Fruit fly (Drosophila melanogaster) whole organism, embryonic: Measurements from ENCODE around the gene CG43248.

Experiments used
- Ada2b ChIP-seq: fragments of 200-800 bp; sonication (Bioruptor generic); IDR thresholded peaks from 2 replicates; pipeline ENCODE4 v1.3.6; 2022; ENCODE audit warnings: missing biosample characterization, missing genetic modification characterization
- Bteb2 ChIP-seq: fragments of 200-800 bp; sonication (Bioruptor generic); optimal IDR thresholded peaks from 2 replicates; lab custom pipeline; 2016; ENCODE audit warnings: missing biosample characterization, missing genetic modification characterization
- CG10147 ChIP-seq: fragments of 200-800 bp; sonication (Bioruptor generic); optimal IDR thresholded peaks from 2 replicates; lab custom pipeline; 2019; ENCODE audit warnings: missing biosample characterization, mild to moderate bottlenecking, missing genetic modification characterization, moderate library complexity
- CG10274 ChIP-seq: fragments of 200-800 bp; sonication (Bioruptor generic); optimal IDR thresholded peaks from 3 replicates; lab custom pipeline; 2017; ENCODE audit warnings: missing biosample characterization, mild to moderate bottlenecking, missing genetic modification characterization
- CG10366 ChIP-seq: fragments of 200-800 bp; sonication (Bioruptor generic); IDR thresholded peaks from 2 replicates; pipeline ENCODE4 v1.3.6; 2022; ENCODE audit warnings: missing biosample characterization, missing genetic modification characterization
- CG12071 ChIP-seq: fragments of 200-800 bp; sonication (Bioruptor generic); optimal IDR thresholded peaks from 3 replicates; lab custom pipeline; 2018; ENCODE audit warnings: missing biosample characterization, mild to moderate bottlenecking, missing genetic modification characterization
- CG12155 ChIP-seq: fragments of 200-800 bp; sonication (Bioruptor generic); optimal IDR thresholded peaks from 3 replicates; lab custom pipeline; 2016; ENCODE audit warnings: missing biosample characterization, missing genetic modification characterization
- CG12391 ChIP-seq: fragments of 200-800 bp; sonication (Bioruptor generic); optimal IDR thresholded peaks from 3 replicates; lab custom pipeline; 2018; ENCODE audit warnings: missing biosample characterization, mild to moderate bottlenecking, missing genetic modification characterization, moderate library complexity
- CG13424 ChIP-seq: fragments of 200-800 bp; sonication (Bioruptor generic); optimal IDR thresholded peaks from 2 replicates; lab custom pipeline; 2019; ENCODE audit warnings: missing biosample characterization, mild to moderate bottlenecking, missing genetic modification characterization, moderate library complexity
- CG13775 ChIP-seq: fragments of 200-800 bp; sonication (Bioruptor generic); optimal IDR thresholded peaks from 3 replicates; lab custom pipeline; 2017; ENCODE audit warnings: missing biosample characterization, mild to moderate bottlenecking, missing genetic modification characterization
- CG14441 ChIP-seq: fragments of 200-800 bp; sonication (Bioruptor generic); IDR thresholded peaks from 2 replicates; pipeline ENCODE4 v1.3.6; 2022; ENCODE audit warnings: missing biosample characterization, missing genetic modification characterization
- CG1602 ChIP-seq: fragments of 200-800 bp; sonication (Bioruptor generic); optimal IDR thresholded peaks from 3 replicates; lab custom pipeline; 2016; ENCODE audit warnings: missing biosample characterization, missing genetic modification characterization
- CG17568 ChIP-seq: fragments of 200-800 bp; sonication (Bioruptor generic); optimal IDR thresholded peaks from 2 replicates; lab custom pipeline; 2018; ENCODE audit warnings: missing biosample characterization, mild to moderate bottlenecking, missing genetic modification characterization, moderate library complexity
- CG2712 ChIP-seq: fragments of 200-800 bp; optimal IDR thresholded peaks from 3 replicates; lab custom pipeline; 2019; ENCODE audit warnings: missing biosample characterization, mild to moderate bottlenecking, missing genetic modification characterization, moderate library complexity
- CG32767 ChIP-seq: fragments of 200-800 bp; sonication (Bioruptor generic); IDR thresholded peaks from 2 replicates; pipeline ENCODE4 v1.3.6; 2022; ENCODE audit warnings: missing biosample characterization, missing genetic modification characterization
- CG3281 ChIP-seq: fragments of 200-800 bp; sonication (Bioruptor generic); optimal IDR thresholded peaks from 3 replicates; lab custom pipeline; 2017; ENCODE audit warnings: missing biosample characterization, mild to moderate bottlenecking, missing genetic modification characterization
- CG33213 ChIP-seq: fragments of 200-800 bp; sonication (Bioruptor generic); optimal IDR thresholded peaks from 3 replicates; lab custom pipeline; 2016; ENCODE audit warnings: missing biosample characterization, missing genetic modification characterization
- CG43689 ChIP-seq: fragments of 200-800 bp; sonication (Bioruptor generic); IDR thresholded peaks from 2 replicates; pipeline ENCODE4 v1.3.6; 2022; ENCODE audit warnings: missing biosample characterization, missing genetic modification characterization
- CG4707 ChIP-seq: fragments of 200-800 bp; sonication (Bioruptor generic); optimal IDR thresholded peaks from 2 replicates; lab custom pipeline; 2018; ENCODE audit warnings: missing biosample characterization, mild to moderate bottlenecking, missing genetic modification characterization, moderate library complexity
- CG6254 ChIP-seq: fragments of 200-800 bp; sonication (Bioruptor generic); optimal IDR thresholded peaks from 3 replicates; lab custom pipeline; 2017; ENCODE audit warnings: mild to moderate bottlenecking, missing biosample characterization, missing genetic modification reagents, missing genetic modification characterization
- CG7745 ChIP-seq: fragments of 200-800 bp; sonication (Bioruptor generic); optimal IDR thresholded peaks from 2 replicates; lab custom pipeline; 2018; ENCODE audit warnings: missing biosample characterization, mild to moderate bottlenecking, missing genetic modification characterization, moderate library complexity
- CG7987 ChIP-seq: fragments of 200-800 bp; sonication (Bioruptor generic); optimal IDR thresholded peaks from 2 replicates; lab custom pipeline; 2018; ENCODE audit warnings: missing biosample characterization, mild to moderate bottlenecking, missing genetic modification characterization, moderate library complexity
- CoRest ChIP-seq: fragments of 200-800 bp; sonication (Bioruptor generic); optimal IDR thresholded peaks from 3 replicates; lab custom pipeline; 2018; ENCODE audit warnings: missing biosample characterization, mild to moderate bottlenecking, missing genetic modification characterization, moderate library complexity
- E2f1 ChIP-seq: fragments of 200-800 bp; sonication (Bioruptor generic); IDR thresholded peaks from 2 replicates; pipeline ENCODE4 v1.3.6; 2022; ENCODE audit warnings: missing biosample characterization, missing genetic modification characterization
- E2f2 ChIP-seq: fragments of 200-800 bp; sonication (Bioruptor generic); IDR thresholded peaks from 2 replicates; pipeline ENCODE4 v1.3.6; 2022; ENCODE audit warnings: missing biosample characterization, missing genetic modification characterization
- HLH3B ChIP-seq: fragments of 200-800 bp; sonication (Bioruptor generic); IDR thresholded peaks from 2 replicates; pipeline ENCODE4 v1.3.6; 2022; ENCODE audit warnings: missing biosample characterization, missing genetic modification characterization
- HLH54F ChIP-seq: fragments of 200-800 bp; sonication (Bioruptor generic); optimal IDR thresholded peaks from 3 replicates; lab custom pipeline; 2016; ENCODE audit warnings: missing biosample characterization, missing genetic modification characterization
- Hmx ChIP-seq: fragments of 200-800 bp; sonication (Bioruptor generic); optimal IDR thresholded peaks from 2 replicates; lab custom pipeline; 2016; ENCODE audit warnings: missing biosample characterization, missing genetic modification characterization
- Hr3 ChIP-seq: fragments of 200-800 bp; sonication (Bioruptor generic); optimal IDR thresholded peaks from 3 replicates; lab custom pipeline; 2016; ENCODE audit warnings: missing biosample characterization, missing genetic modification characterization
- Lim3 ChIP-seq: fragments of 200-800 bp; sonication (Bioruptor generic); IDR thresholded peaks from 2 replicates; pipeline ENCODE4 v1.3.6; 2022; ENCODE audit warnings: missing biosample characterization, missing genetic modification characterization
- Med ChIP-seq: fragments of 200-800 bp; sonication (Bioruptor generic); peaks from one replicate; lab custom pipeline; 2016; ENCODE audit warnings: missing biosample characterization, missing genetic modification characterization, mild to moderate bottlenecking, inconsistent platforms, moderate library complexity
- Nf-YA ChIP-seq: fragments of 200-800 bp; sonication (Bioruptor generic); IDR thresholded peaks from 2 replicates; pipeline ENCODE4 v1.3.6; 2022; ENCODE audit warnings: missing biosample characterization, missing genetic modification characterization
- Oli ChIP-seq: fragments of 200-800 bp; sonication (Bioruptor generic); optimal IDR thresholded peaks from 2 replicates; lab custom pipeline; 2018; ENCODE audit warnings: missing biosample characterization, mild to moderate bottlenecking, missing genetic modification characterization, moderate library complexity
- Rfx ChIP-seq: fragments of 200-800 bp; sonication (Bioruptor generic); IDR thresholded peaks from 2 replicates; pipeline ENCODE4 v1.3.6; 2022; ENCODE audit warnings: missing biosample characterization, missing genetic modification characterization
- Sry-δ ChIP-seq: fragments of 200-800 bp; sonication (Bioruptor generic); optimal IDR thresholded peaks from 2 replicates; lab custom pipeline; 2016; ENCODE audit warnings: missing biosample characterization, missing genetic modification characterization
- chif ChIP-seq, 2 experiments: fragments of 200-800 bp; sonication (Bioruptor generic); optimal IDR thresholded peaks; 3 replicates each; lab custom pipeline; 2016; ENCODE audit warnings: missing biosample characterization in 2 of 2, missing genetic modification characterization in 2 of 2
- esg ChIP-seq: fragments of 200-800 bp; sonication (Bioruptor generic); conservative IDR thresholded peaks from 2 replicates; pipeline ENCODE4 v1.3.6; 2022; ENCODE audit warnings: missing biosample characterization, missing genetic modification characterization
- fd3F ChIP-seq: fragments of 200-800 bp; sonication (Bioruptor generic); optimal IDR thresholded peaks from 2 replicates; lab custom pipeline; 2018; ENCODE audit warnings: missing biosample characterization, mild to moderate bottlenecking, missing genetic modification characterization, moderate library complexity
- ftz-f1 ChIP-seq: fragments of 200-800 bp; sonication (Bioruptor generic); optimal IDR thresholded peaks from 2 replicates; lab custom pipeline; 2016; ENCODE audit warnings: missing biosample characterization, missing genetic modification characterization
- gt ChIP-seq: fragments of 200-800 bp; sonication (Bioruptor generic); IDR thresholded peaks from 2 replicates; pipeline ENCODE4 v1.3.6; 2022; ENCODE audit warnings: missing biosample characterization, missing genetic modification characterization
- hb ChIP-seq: fragments of 200-800 bp; sonication (Bioruptor generic); IDR thresholded peaks from 3 replicates; pipeline ENCODE4 v1.3.6; 2022; ENCODE audit warnings: missing biosample characterization, missing genetic modification characterization; ENCODE audit not compliant: partially characterized antibody
- inv ChIP-seq: fragments of 200-800 bp; sonication (Bioruptor generic); IDR thresholded peaks from 2 replicates; pipeline ENCODE4 v1.3.6; 2022; ENCODE audit warnings: missing biosample characterization, missing genetic modification characterization; ENCODE audit not compliant: partially characterized antibody
- klu ChIP-seq: fragments of 200-800 bp; sonication (Bioruptor generic); IDR thresholded peaks from 2 replicates; pipeline ENCODE4 v1.3.6; 2022; ENCODE audit warnings: missing biosample characterization, missing genetic modification characterization
- lov ChIP-seq, 2 experiments: fragments of 200-800 bp in 1 of 2; fragments of >200 bp in 1 of 2; sonication (Bioruptor generic) in 1 of 2; IDR thresholded peaks in 1 of 2; optimal IDR thresholded peaks in 1 of 2; 2 replicates in 1 of 2; 3 replicates in 1 of 2; pipeline versions ENCODE4 v1.3.6 to Lab custom; 2017 to 2022; ENCODE audit warnings: missing biosample characterization in 1 of 2, missing genetic modification characterization in 1 of 2
- org-1 ChIP-seq: fragments of 200-800 bp; sonication (Bioruptor generic); optimal IDR thresholded peaks from 2 replicates; lab custom pipeline; 2017; ENCODE audit warnings: missing biosample characterization, missing genetic modification characterization
- pfk ChIP-seq: fragments of 200-800 bp; sonication (Bioruptor generic); optimal IDR thresholded peaks from 2 replicates; lab custom pipeline; 2018; ENCODE audit warnings: missing biosample characterization, mild to moderate bottlenecking, missing genetic modification characterization, moderate library complexity
- row ChIP-seq: fragments of 200-800 bp; sonication (Bioruptor generic); IDR thresholded peaks from 3 replicates; pipeline ENCODE4 v1.3.6; 2022; ENCODE audit warnings: missing biosample characterization, missing genetic modification characterization
- sisA ChIP-seq: fragments of 200-800 bp; sonication (Bioruptor generic); IDR thresholded peaks from 2 replicates; pipeline ENCODE4 v1.3.6; 2022; ENCODE audit warnings: missing biosample characterization, missing genetic modification characterization
- sna ChIP-seq: fragments of 200-800 bp; sonication (Bioruptor generic); IDR thresholded peaks from 2 replicates; pipeline ENCODE4 v1.3.6; 2022; ENCODE audit warnings: missing biosample characterization, missing genetic modification characterization; ENCODE audit not compliant: partially characterized antibody
- zfh2 ChIP-seq: fragments of 200-800 bp; sonication (Bioruptor generic); optimal IDR thresholded peaks from 2 replicates; lab custom pipeline; 2016; ENCODE audit warnings: missing biosample characterization, missing genetic modification characterization

CG43248 gene

dm6 chr3L:15523806-15524346 is 7.4 kb downstream of the CG43248 start, which contains the start of gene CG7945 (continued):
- no peak for TF ChIP-seq chif (GFP tag; optimal IDR thresholded peaks at IDR 0.05; lab: Kevin White, UChicago)
- TF ChIP-seq CG17568 (GFP tag; lab: Kevin White, UChicago): peak; percentile 17
- TF ChIP-seq Hr3 (GFP tag; lab: Kevin White, UChicago): no peak
- no peak for TF ChIP-seq HLH3B (GFP tag; lab: Robert Waterston, UW)
- TF ChIP-seq CG10366 (GFP tag; lab: Robert Waterston, UW): no peak
- no peak for TF ChIP-seq CG10274 (GFP tag; lab: Kevin White, UChicago)
- TF ChIP-seq Med: peak; percentile 59
- no peak for TF ChIP-seq gt
- no peak for TF ChIP-seq hb (GFP tag; lab: Robert Waterston, UW)
- TF ChIP-seq CG7987 (GFP tag; lab: Kevin White, UChicago): peak; percentile 23
- TF ChIP-seq fd3F (GFP tag; lab: Kevin White, UChicago): no peak
- TF ChIP-seq CG33213 (GFP tag; lab: Kevin White, UChicago): no peak
- no peak for TF ChIP-seq Ada2b
- no peak for TF ChIP-seq CG12155 (GFP tag; lab: Kevin White, UChicago)
- TF ChIP-seq Rfx (GFP tag; lab: Robert Waterston, UW): no peak
- no peak for TF ChIP-seq E2f1 (GFP tag; lab: Robert Waterston, UW)
- peak; percentile 17; the same call in 1 of the 3 replicates for TF ChIP-seq row (GFP tag; lab: Robert Waterston, UW)
- no peak for TF ChIP-seq CG3281 (GFP tag; lab: Kevin White, UChicago)
- TF ChIP-seq klu (GFP tag; lab: Robert Waterston, UW): no peak
- TF ChIP-seq Sry-δ (GFP tag; lab: Kevin White, UChicago): peak; percentile 60
- no peak for TF ChIP-seq CG13775 (GFP tag; lab: Kevin White, UChicago)
- no peak for TF ChIP-seq sisA (GFP tag; lab: Robert Waterston, UW)
- TF ChIP-seq CG6254 (GFP tag; lab: Kevin White, UChicago): no peak
- no peak for TF ChIP-seq esg (GFP tag; lab: Robert Waterston, UW)
- no peak for TF ChIP-seq ftz-f1
- no peak for TF ChIP-seq Hmx
- no peak for TF ChIP-seq zfh2 (GFP tag; lab: Kevin White, UChicago)
- 0 out of 2 replicates have a peak, but pooled peaks have one; percentile 35 for TF ChIP-seq sna (GFP tag; lab: Robert Waterston, UW)
- no peak for TF ChIP-seq Nf-YA
- no peak for TF ChIP-seq CG12071
- TF ChIP-seq CoRest (tag; lab: Kevin White, UChicago): peak; percentile 10
- no peak for TF ChIP-seq CG4707 (GFP tag; lab: Kevin White, UChicago)
- no peak for TF ChIP-seq Lim3 (GFP tag; lab: Robert Waterston, UW)
- peak; percentile 29 for TF ChIP-seq CG2712 (tag; lab: Kevin White, UChicago)
- TF ChIP-seq CG13424 (tag; lab: Kevin White, UChicago): no peak
- no peak for TF ChIP-seq Bteb2 (GFP tag; lab: Kevin White, UChicago)
- no peak for TF ChIP-seq inv
- no peak for TF ChIP-seq CG43689 (GFP tag; lab: Robert Waterston, UW)
- no peak for TF ChIP-seq pfk (GFP tag; lab: Kevin White, UChicago)
- peak; percentile 99 for TF ChIP-seq E2f2
- no peak for TF ChIP-seq CG14441 (GFP tag; lab: Robert Waterston, UW)
- TF ChIP-seq HLH54F (GFP tag; lab: Kevin White, UChicago): no peak
- TF ChIP-seq lov (optimal IDR thresholded peaks at IDR 0.05; lab: Kevin White, UChicago): no peak
- no peak for TF ChIP-seq lov (GFP tag; IDR thresholded peaks at IDR 0.05; lab: Robert Waterston, UW)
- no peak for TF ChIP-seq CG32767 (GFP tag; lab: Robert Waterston, UW)
- no peak for TF ChIP-seq CG7745
- TF ChIP-seq Oli: no peak
- TF ChIP-seq CG1602 (GFP tag; lab: Kevin White, UChicago): no peak
- TF ChIP-seq CG12391: peak; percentile 23
- no peak for TF ChIP-seq org-1 (GFP tag; lab: Kevin White, UChicago)
- peak; percentile 19 for TF ChIP-seq CG10147 (GFP tag; lab: Kevin White, UChicago)
